Worm (Caenorhabditis elegans) whole organism, mixed stage, embryonic: ENCODE results near the gene ser-6.

Experiments used
- M03D4.4 ChIP-seq: sonication (generic microtip); optimal IDR thresholded peaks from 2 replicates; lab custom pipeline; 2017; ENCODE audit warnings: mild to moderate bottlenecking, missing genetic modification characterization, missing compliant biosample characterization
- bed-3 ChIP-seq: fragments of 200-800 bp; sonication (Bioruptor generic); optimal IDR thresholded peaks from 3 replicates; lab custom pipeline; 2018; ENCODE audit warnings: mild to moderate bottlenecking, missing genetic modification characterization, moderate library complexity, missing compliant biosample characterization
- blmp-1 ChIP-seq: fragments of 150-350 bp; optimal IDR thresholded peaks from 2 replicates; lab custom pipeline; 2014; ENCODE audit warnings: missing biosample characterization, missing genetic modification characterization
- ceh-39 ChIP-seq: fragments of 150-350 bp; optimal IDR thresholded peaks from 2 replicates; lab custom pipeline; 2014; ENCODE audit warnings: missing biosample characterization, missing genetic modification characterization
- ceh-43 ChIP-seq: fragments of 200-800 bp; sonication (Bioruptor generic); optimal IDR thresholded peaks from 2 replicates; lab custom pipeline; 2018; ENCODE audit warnings: mild to moderate bottlenecking, missing genetic modification characterization, moderate library complexity, missing compliant biosample characterization
- ceh-83 ChIP-seq: fragments of 200-800 bp; sonication (Bioruptor generic); optimal IDR thresholded peaks from 2 replicates; lab custom pipeline; 2018; ENCODE audit warnings: mild to moderate bottlenecking, missing genetic modification characterization, missing compliant biosample characterization
- ces-1 ChIP-seq: fragments of 150-350 bp; optimal IDR thresholded peaks from 2 replicates; lab custom pipeline; 2014; ENCODE audit warnings: missing biosample characterization, missing genetic modification reagents, missing genetic modification characterization
- cnd-1 ChIP-seq: fragments of 200-800 bp; sonication (Bioruptor generic); optimal IDR thresholded peaks from 2 replicates; lab custom pipeline; 2018; ENCODE audit warnings: mild to moderate bottlenecking, missing genetic modification characterization, missing compliant biosample characterization
- drap-1 ChIP-seq: fragments of 200-800 bp; sonication (Bioruptor generic); optimal IDR thresholded peaks from 3 replicates; lab custom pipeline; 2018; ENCODE audit warnings: mild to moderate bottlenecking, missing genetic modification characterization, missing compliant biosample characterization
- elt-1 ChIP-seq: sonication (generic microtip); optimal IDR thresholded peaks from 2 replicates; lab custom pipeline; 2017; ENCODE audit warnings: missing genetic modification characterization, mild to moderate bottlenecking, missing compliant biosample characterization, antibody characterized with exemption, moderate library complexity, borderline replicate concordance; ENCODE audit not compliant: insufficient read depth
- elt-3 ChIP-seq: fragments of 150-350 bp; optimal IDR thresholded peaks from 2 replicates; lab custom pipeline; 2014; ENCODE audit warnings: missing biosample characterization, missing genetic modification characterization
- flh-1 ChIP-seq: fragments of 200-800 bp; sonication (Bioruptor generic); optimal IDR thresholded peaks from 2 replicates; lab custom pipeline; 2018; ENCODE audit warnings: mild to moderate bottlenecking, missing genetic modification characterization, moderate library complexity, missing compliant biosample characterization
- ham-2 ChIP-seq: fragments of 200-800 bp; sonication (Bioruptor generic); optimal IDR thresholded peaks from 2 replicates; lab custom pipeline; 2018; ENCODE audit warnings: mild to moderate bottlenecking, missing genetic modification characterization, missing compliant biosample characterization
- hlh-1 ChIP-seq: fragments of 150-350 bp; optimal IDR thresholded peaks from 2 replicates; lab custom pipeline; 2014; ENCODE audit warnings: missing biosample characterization, missing genetic modification reagents, missing genetic modification characterization
- lin-13 ChIP-seq: fragments of 150-350 bp; optimal IDR thresholded peaks from 2 replicates; lab custom pipeline; 2014; ENCODE audit warnings: missing biosample characterization, missing genetic modification characterization
- lin-32 ChIP-seq: fragments of 200-800 bp; sonication (Bioruptor generic); optimal IDR thresholded peaks from 2 replicates; lab custom pipeline; 2018; ENCODE audit warnings: mild to moderate bottlenecking, missing genetic modification characterization, missing compliant biosample characterization
- lsy-2 ChIP-seq: fragments of 150-350 bp; optimal IDR thresholded peaks from 2 replicates; lab custom pipeline; 2014; ENCODE audit warnings: missing biosample characterization, missing genetic modification characterization
- mab-5 ChIP-seq: fragments of 150-350 bp; optimal IDR thresholded peaks from 2 replicates; lab custom pipeline; 2014; ENCODE audit warnings: missing biosample characterization, missing genetic modification characterization
- mep-1 ChIP-seq: fragments of 150-350 bp; optimal IDR thresholded peaks from 2 replicates; lab custom pipeline; 2017; ENCODE audit warnings: missing biosample characterization, missing genetic modification reagents, missing genetic modification characterization, inconsistent platforms
- mls-2 ChIP-seq: sonication (generic microtip); optimal IDR thresholded peaks from 2 replicates; lab custom pipeline; 2016; ENCODE audit warnings: mild to moderate bottlenecking, missing genetic modification characterization, moderate library complexity, missing compliant biosample characterization
- nhr-12 ChIP-seq: fragments of 150-350 bp; optimal IDR thresholded peaks from 2 replicates; lab custom pipeline; 2014; ENCODE audit warnings: missing biosample characterization, missing genetic modification characterization
- nhr-2 ChIP-seq: fragments of 150-350 bp; optimal IDR thresholded peaks from 2 replicates; lab custom pipeline; 2014; ENCODE audit warnings: missing biosample characterization, missing genetic modification characterization
- nhr-237 ChIP-seq: fragments of 150-350 bp; optimal IDR thresholded peaks from 2 replicates; lab custom pipeline; 2014; ENCODE audit warnings: missing biosample characterization, missing genetic modification characterization
- nhr-28 ChIP-seq: fragments of 150-350 bp; optimal IDR thresholded peaks from 2 replicates; lab custom pipeline; 2014; ENCODE audit warnings: missing biosample characterization, missing genetic modification characterization
- nhr-76 ChIP-seq: sonication (generic microtip); optimal IDR thresholded peaks from 2 replicates; lab custom pipeline; 2017; ENCODE audit warnings: missing biosample characterization, missing genetic modification characterization
- pha-4 ChIP-seq: fragments of 150-350 bp; optimal IDR thresholded peaks from 2 replicates; lab custom pipeline; 2018; ENCODE audit warnings: missing biosample characterization, missing genetic modification reagents, missing genetic modification characterization
- sem-2 ChIP-seq: fragments of 200-800 bp; sonication (Bioruptor generic); optimal IDR thresholded peaks from 2 replicates; lab custom pipeline; 2018; ENCODE audit warnings: mild to moderate bottlenecking, missing genetic modification characterization, missing compliant biosample characterization
- snpc-4 ChIP-seq: fragments of 150-350 bp; optimal IDR thresholded peaks from 2 replicates; lab custom pipeline; 2014; ENCODE audit warnings: missing biosample characterization, missing genetic modification characterization
- sptf-1 ChIP-seq: sonication (generic microtip); optimal IDR thresholded peaks from 2 replicates; lab custom pipeline; 2017; ENCODE audit warnings: mild to moderate bottlenecking, missing genetic modification characterization, moderate library complexity, missing compliant biosample characterization
- tbx-8 ChIP-seq: fragments of 200-800 bp; sonication (Bioruptor generic); optimal IDR thresholded peaks from 2 replicates; lab custom pipeline; 2018; ENCODE audit warnings: mild to moderate bottlenecking, missing genetic modification characterization, moderate library complexity, missing compliant biosample characterization
- unc-120 ChIP-seq: sonication (generic microtip); optimal IDR thresholded peaks from 2 replicates; lab custom pipeline; 2017; ENCODE audit warnings: missing genetic modification characterization, missing compliant biosample characterization; ENCODE audit not compliant: poor library complexity, severe bottlenecking
- unc-39 ChIP-seq: fragments of 150-350 bp; optimal IDR thresholded peaks from 2 replicates; lab custom pipeline; 2014; ENCODE audit warnings: missing biosample characterization, missing genetic modification characterization
- unc-62 ChIP-seq: fragments of 150-350 bp; optimal IDR thresholded peaks from 2 replicates; lab custom pipeline; 2014; ENCODE audit warnings: missing biosample characterization, missing genetic modification reagents, missing genetic modification characterization
- zip-8 ChIP-seq: fragments of 150-350 bp; optimal IDR thresholded peaks from 2 replicates; lab custom pipeline; 2014; ENCODE audit warnings: missing biosample characterization, missing genetic modification characterization
- ztf-11 ChIP-seq: fragments of 150-350 bp; optimal IDR thresholded peaks from 2 replicates; lab custom pipeline; 2014; ENCODE audit warnings: missing biosample characterization, missing genetic modification characterization

ser-6 gene

DNA sequence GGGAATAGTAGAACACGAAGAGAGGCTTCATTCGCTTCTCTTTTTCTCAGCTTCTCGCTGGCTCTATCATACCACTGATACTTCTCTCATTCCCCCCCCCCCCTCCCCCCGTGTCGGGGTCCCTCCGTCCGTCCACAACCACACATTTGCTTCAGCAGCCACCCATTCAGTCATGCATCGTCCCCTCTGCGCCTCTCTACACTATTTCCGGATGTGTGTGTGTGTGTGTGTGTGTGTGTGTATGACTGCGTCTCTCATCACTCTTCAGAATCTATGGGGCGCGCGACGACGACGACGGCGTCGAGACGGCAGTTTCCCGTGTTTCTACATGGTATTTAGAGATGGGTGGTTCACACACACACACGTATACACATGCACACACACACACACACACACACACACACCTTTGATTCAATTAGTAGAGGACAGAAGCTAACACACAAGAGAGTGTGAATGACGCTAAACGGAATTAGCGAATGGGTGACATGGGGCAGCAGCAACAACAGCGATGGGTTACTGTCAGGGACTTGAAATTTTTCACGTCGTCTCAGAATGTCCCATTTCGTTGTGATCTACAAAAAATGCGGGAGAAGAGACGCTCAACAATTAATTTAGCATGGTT lies 33.5 kb downstream of the ser-6 start:
- TF ChIP-seq mab-5 (tag; lab: Kevin White, UChicago) (no peak), lsy-2 (no peak), nhr-2 (tag; lab: Kevin White, UChicago) (no peak), lin-13 (tag; lab: Kevin White, UChicago) (no peak), cnd-1 (peak; percentile 57), blmp-1 (tag; lab: Kevin White, UChicago) (no peak), tbx-8 (GFP tag; lab: Kevin White, UChicago) (no peak), mep-1 (tag; lab: Kevin White, UChicago) (no peak), sem-2 (no peak), ceh-43 (GFP tag; lab: Kevin White, UChicago) (peak; percentile 10), zip-8 (tag; lab: Kevin White, UChicago) (no peak), bed-3 (GFP tag; lab: Kevin White, UChicago) (no peak), nhr-76 (tag; lab: Kevin White, UChicago) (no peak), flh-1 (no peak), drap-1 (GFP tag; lab: Kevin White, UChicago) (peak; percentile 60), lin-32 (GFP tag; lab: Kevin White, UChicago) (no peak), ceh-83 (GFP tag; lab: Kevin White, UChicago) (no peak), nhr-12 (tag; lab: Kevin White, UChicago) (no peak), unc-120 (peak; percentile 80), pha-4 (tag; lab: Kevin White, UChicago) (no peak), hlh-1 (no peak), nhr-237 (tag; lab: Kevin White, UChicago) (no peak), elt-3 (tag; lab: Kevin White, UChicago) (no peak), ham-2 (peak; percentile 73), unc-62 (GFP tag; lab: Kevin White, UChicago) (no peak), ztf-11 (tag; lab: Kevin White, UChicago) (peak; percentile 64), nhr-28 (no peak), ces-1 (GFP tag; lab: Kevin White, UChicago) (peak; percentile 57), ceh-39 (tag; lab: Kevin White, UChicago) (no peak), M03D4.4 (tag; lab: Kevin White, UChicago) (peak; percentile 68), sptf-1 (tag; lab: Kevin White, UChicago) (peak; percentile 85), unc-39 (tag; lab: Kevin White, UChicago) (no peak), mls-2 (peak; percentile 79), elt-1 (tag; lab: Kevin White, UChicago) (no peak), snpc-4 (no peak)
- TF ChIP-seq, all 35 proteins: peak for 10

DNA sequence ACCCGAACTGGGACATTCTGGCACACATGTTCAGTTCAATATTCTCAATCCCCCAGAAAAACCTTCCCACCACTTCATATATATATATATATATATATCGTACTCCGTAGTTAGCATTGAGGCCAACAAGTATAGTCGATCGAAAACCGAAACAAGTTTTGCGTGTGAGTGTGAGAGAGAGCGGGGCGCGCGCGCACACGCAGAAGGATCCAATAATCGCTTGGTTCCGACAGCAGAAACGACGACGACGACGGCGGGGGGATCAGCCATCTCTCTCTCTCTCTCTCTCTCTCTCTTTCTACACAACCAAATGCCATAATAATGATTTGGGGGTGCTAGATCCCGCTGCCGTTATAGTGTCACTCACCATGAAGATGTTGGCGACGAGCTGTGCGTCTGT lies 35.0 kb downstream of the ser-6 start:
- TF ChIP-seq nhr-12 (tag; lab: Kevin White, UChicago) (no peak), lin-32 (GFP tag; lab: Kevin White, UChicago) (no peak), zip-8 (tag; lab: Kevin White, UChicago) (no peak), unc-120 (no peak), pha-4 (tag; lab: Kevin White, UChicago) (no peak), lin-13 (tag; lab: Kevin White, UChicago) (no peak)

DNA sequence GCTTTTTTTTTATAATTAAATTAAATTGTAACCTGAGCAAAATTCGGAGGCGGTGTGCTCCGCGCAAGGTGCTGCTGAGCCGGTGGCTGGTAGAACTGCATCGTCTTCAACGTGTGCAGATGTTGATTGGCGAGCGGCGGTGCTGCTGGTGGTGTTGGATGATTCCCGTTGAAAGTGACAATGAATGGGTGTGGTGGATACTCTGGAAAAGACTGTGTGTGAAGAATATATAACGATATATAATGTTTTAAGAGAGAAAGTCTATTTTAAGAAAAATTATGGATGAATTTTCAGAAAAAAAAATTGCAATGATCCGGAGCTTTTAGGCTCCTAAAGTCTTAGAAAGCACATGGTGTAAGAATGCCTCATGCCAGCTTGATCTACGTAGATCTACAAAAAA lies 35.5 kb downstream of the ser-6 start, which contains the start of gene Y54G2A.26:
Gene Y54G2A.26, minus strand, starts transcription at position 101 of the 400 bp plus-strand sequence.
- TF ChIP-seq blmp-1 (tag; lab: Kevin White, UChicago) (no peak), mls-2 (no peak), hlh-1 (no peak), M03D4.4 (tag; lab: Kevin White, UChicago) (no peak), sptf-1 (tag; lab: Kevin White, UChicago) (no peak), nhr-237 (tag; lab: Kevin White, UChicago) (no peak), lsy-2 (no peak), mep-1 (tag; lab: Kevin White, UChicago) (no peak), elt-1 (tag; lab: Kevin White, UChicago) (no peak), ceh-39 (tag; lab: Kevin White, UChicago) (no peak), lin-32 (GFP tag; lab: Kevin White, UChicago) (no peak)
